Worm (Caenorhabditis elegans) whole organism, late embryonic: ENCODE results near the gene fbxc-55.
"Not testable (repeated sequence)": the region's sequence is repeated elsewhere in the genome, so short reads cannot be mapped to it uniquely, and the experiment has no call there.

ENCODE experiments used
- C38D4.7 ChIP-seq: fragments of 200-800 bp; sonication (Bioruptor generic); optimal IDR thresholded peaks from 2 replicates; lab custom pipeline; 2018; ENCODE audit warnings: mild to moderate bottlenecking, missing genetic modification characterization, moderate library complexity, missing compliant biosample characterization
- ama-1 ChIP-seq: fragments of 150-350 bp; optimal IDR thresholded peaks from 2 replicates; lab custom pipeline; 2014
- ceh-18 ChIP-seq: sonication (generic microtip); optimal IDR thresholded peaks from 2 replicates; lab custom pipeline; 2016; ENCODE audit warnings: missing genetic modification characterization, missing compliant biosample characterization
- ceh-34 ChIP-seq: sonication (generic microtip); optimal IDR thresholded peaks from 2 replicates; lab custom pipeline; 2016; ENCODE audit warnings: mild to moderate bottlenecking, missing genetic modification characterization, missing compliant biosample characterization
- ceh-9 ChIP-seq: sonication (generic microtip); optimal IDR thresholded peaks from 2 replicates; lab custom pipeline; 2016; ENCODE audit warnings: mild to moderate bottlenecking, missing genetic modification characterization, inconsistent platforms, missing compliant biosample characterization
- madf-2 ChIP-seq: sonication (generic microtip); optimal IDR thresholded peaks from 2 replicates; lab custom pipeline; 2017; ENCODE audit warnings: missing genetic modification characterization, missing compliant biosample characterization
- nhr-11 ChIP-seq: fragments of 150-350 bp; optimal IDR thresholded peaks from 2 replicates; lab custom pipeline; 2014; ENCODE audit warnings: missing biosample characterization, missing genetic modification characterization
- pag-3 ChIP-seq: sonication (generic microtip); optimal IDR thresholded peaks from 2 replicates; lab custom pipeline; 2016; ENCODE audit warnings: missing compliant biosample characterization, missing genetic modification characterization, borderline replicate concordance
- pat-9 ChIP-seq: fragments of 200-800 bp; sonication (Bioruptor generic); optimal IDR thresholded peaks from 2 replicates; lab custom pipeline; 2018; ENCODE audit warnings: mild to moderate bottlenecking, missing genetic modification characterization, moderate library complexity, missing compliant biosample characterization
- pax-1 ChIP-seq: fragments of 150-350 bp; optimal IDR thresholded peaks from 2 replicates; lab custom pipeline; 2014; ENCODE audit warnings: missing biosample characterization, missing genetic modification characterization
- pqm-1 ChIP-seq: sonication (generic microtip); optimal IDR thresholded peaks from 2 replicates; lab custom pipeline; 2016; ENCODE audit warnings: missing genetic modification characterization, missing compliant biosample characterization
- ref-2 ChIP-seq: sonication (generic microtip); optimal IDR thresholded peaks from 2 replicates; lab custom pipeline; 2016; ENCODE audit warnings: missing genetic modification characterization, missing compliant biosample characterization
- ztf-16 ChIP-seq: sonication (generic microtip); optimal IDR thresholded peaks from 2 replicates; lab custom pipeline; 2017; ENCODE audit warnings: missing genetic modification characterization, missing compliant biosample characterization

DNA sequence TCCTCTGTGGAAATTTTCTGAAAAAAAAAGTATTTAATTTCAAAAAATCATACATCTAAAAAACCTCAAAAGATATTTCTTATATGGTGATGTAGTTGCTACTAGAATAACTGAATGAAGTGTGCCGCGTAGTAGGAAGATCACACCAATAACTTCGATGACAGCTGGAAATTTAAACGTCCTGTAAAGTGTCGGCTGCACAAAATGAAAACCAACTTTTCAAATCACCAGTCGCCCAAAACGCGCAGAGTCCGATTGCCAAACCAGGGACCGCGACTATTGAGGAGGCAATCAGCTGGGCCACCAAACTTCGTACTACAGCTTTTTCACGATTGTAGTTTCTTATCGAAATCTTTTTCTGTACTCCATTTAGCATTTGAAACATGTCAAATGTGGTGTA, 31.3 kb upstream of the fbxc-55 start, which contains the start of gene sri-48:
- TF ChIP-seq pag-3 (tag; lab: Kevin White, UChicago); ceh-18 (tag; lab: Kevin White, UChicago); ama-1 (lab: Kevin White, UChicago); C38D4.7 (GFP tag; lab: Kevin White, UChicago); madf-2 (tag; lab: Kevin White, UChicago); ceh-34 (tag; lab: Kevin White, UChicago); ref-2 (tag; lab: Kevin White, UChicago); pat-9 (tag; lab: Kevin White, UChicago); pax-1 (tag; lab: Kevin White, UChicago); ceh-9 (tag; lab: Kevin White, UChicago); pqm-1; nhr-11 (tag; lab: Kevin White, UChicago); ztf-16 (tag; lab: Kevin White, UChicago): not testable (repeated sequence)
